Fruit fly (Drosophila melanogaster) whole organism, embryonic: Measurements from ENCODE around the gene CAH4.

ENCODE experiments used
- ATbp ChIP-seq: fragments of 200-800 bp; sonication (Bioruptor generic); optimal IDR thresholded peaks from 2 replicates; lab custom pipeline; 2017; ENCODE audit warnings: missing biosample characterization, mild to moderate bottlenecking, missing genetic modification characterization, missing genetic modification reagents
- Atf3 ChIP-seq: fragments of 200-800 bp; sonication (Bioruptor generic); optimal IDR thresholded peaks from 3 replicates; lab custom pipeline; 2016; ENCODE audit warnings: missing biosample characterization, missing genetic modification characterization
- Awh ChIP-seq: fragments of 200-800 bp; sonication (Bioruptor generic); IDR thresholded peaks from 2 replicates; pipeline ENCODE4, ENCODE4 v1.3.6; 2022; ENCODE audit warnings: missing biosample characterization, missing genetic modification characterization
- CG10654 ChIP-seq: fragments of 200-800 bp; sonication (Bioruptor generic); optimal IDR thresholded peaks from 2 replicates; lab custom pipeline; 2016; ENCODE audit warnings: missing biosample characterization, missing genetic modification characterization
- CG11696 ChIP-seq: fragments of 200-800 bp; sonication (Bioruptor generic); IDR thresholded peaks from 2 replicates; pipeline ENCODE4 v1.3.6; 2022; ENCODE audit warnings: missing biosample characterization, missing genetic modification characterization
- CG12769 ChIP-seq: fragments of 200-800 bp; sonication (Bioruptor generic); optimal IDR thresholded peaks from 2 replicates; lab custom pipeline; 2019; ENCODE audit warnings: missing biosample characterization, mild to moderate bottlenecking, missing genetic modification characterization, moderate library complexity
- CG12942 ChIP-seq: fragments of 200-800 bp; sonication (Bioruptor generic); optimal IDR thresholded peaks from 3 replicates; lab custom pipeline; 2016; ENCODE audit warnings: missing biosample characterization, missing genetic modification characterization
- CG13287 ChIP-seq: fragments of 200-800 bp; sonication (Bioruptor generic); IDR thresholded peaks from 2 replicates; pipeline ENCODE4 v1.3.6; 2022; ENCODE audit warnings: missing biosample characterization, missing genetic modification characterization; ENCODE audit not compliant: partially characterized antibody
- CG14965 ChIP-seq: fragments of 200-800 bp; sonication (Bioruptor generic); optimal IDR thresholded peaks from 2 replicates; lab custom pipeline; 2016; ENCODE audit warnings: missing biosample characterization, missing genetic modification characterization, borderline replicate concordance
- CG15073 ChIP-seq: fragments of 200-800 bp; sonication (Bioruptor generic); optimal IDR thresholded peaks from 2 replicates; lab custom pipeline; 2016; ENCODE audit warnings: missing biosample characterization, missing genetic modification characterization
- CG16813 ChIP-seq: fragments of 200-800 bp; sonication (Bioruptor generic); IDR thresholded peaks from 3 replicates; pipeline ENCODE4 v1.3.6; 2022; ENCODE audit warnings: missing biosample characterization, missing genetic modification characterization; ENCODE audit not compliant: partially characterized antibody
- CG16815 ChIP-seq: fragments of 200-800 bp; sonication (Bioruptor generic); optimal IDR thresholded peaks from 3 replicates; lab custom pipeline; 2017; ENCODE audit warnings: missing biosample characterization, mild to moderate bottlenecking, missing genetic modification characterization
- CG17385 ChIP-seq: fragments of 200-800 bp; sonication (Bioruptor generic); optimal IDR thresholded peaks from 3 replicates; lab custom pipeline; 2018; ENCODE audit warnings: missing biosample characterization, mild to moderate bottlenecking, missing genetic modification characterization
- CG17612 ChIP-seq: fragments of 200-800 bp; sonication (Bioruptor generic); IDR thresholded peaks from 2 replicates; pipeline ENCODE4 v1.3.6; 2022; ENCODE audit warnings: missing biosample characterization, missing genetic modification characterization
- CG2116 ChIP-seq: fragments of 200-800 bp; sonication (Bioruptor generic); optimal IDR thresholded peaks from 3 replicates; lab custom pipeline; 2018; ENCODE audit warnings: missing biosample characterization, mild to moderate bottlenecking, missing genetic modification characterization
- CG2202 ChIP-seq: fragments of 200-800 bp; sonication (Bioruptor generic); optimal IDR thresholded peaks from 2 replicates; lab custom pipeline; 2018; ENCODE audit warnings: missing biosample characterization, mild to moderate bottlenecking, missing genetic modification characterization
- CG2712 ChIP-seq: fragments of 200-800 bp; optimal IDR thresholded peaks from 3 replicates; lab custom pipeline; 2019; ENCODE audit warnings: missing biosample characterization, mild to moderate bottlenecking, missing genetic modification characterization, moderate library complexity
- CG3163 ChIP-seq: fragments of 200-800 bp; sonication (Bioruptor generic); optimal IDR thresholded peaks from 3 replicates; lab custom pipeline; 2016; ENCODE audit warnings: missing biosample characterization, missing genetic modification characterization
- CG34422 ChIP-seq: fragments of 200-800 bp; sonication (Bioruptor generic); IDR thresholded peaks from 3 replicates; pipeline ENCODE4 v1.3.6; 2022; ENCODE audit warnings: missing biosample characterization, missing genetic modification characterization
- CG42726 ChIP-seq: fragments of 200-800 bp; sonication (Bioruptor generic); IDR thresholded peaks from 2 replicates; pipeline ENCODE4 v1.3.6; 2022; ENCODE audit warnings: missing biosample characterization, missing genetic modification characterization; ENCODE audit not compliant: partially characterized antibody
- CG43689 ChIP-seq: fragments of 200-800 bp; sonication (Bioruptor generic); IDR thresholded peaks from 2 replicates; pipeline ENCODE4 v1.3.6; 2022; ENCODE audit warnings: missing biosample characterization, missing genetic modification characterization
- CG4707 ChIP-seq: fragments of 200-800 bp; sonication (Bioruptor generic); optimal IDR thresholded peaks from 2 replicates; lab custom pipeline; 2018; ENCODE audit warnings: missing biosample characterization, mild to moderate bottlenecking, missing genetic modification characterization, moderate library complexity
- CG4854 ChIP-seq: fragments of 200-800 bp; sonication (Bioruptor generic); optimal IDR thresholded peaks from 2 replicates; lab custom pipeline; 2016; ENCODE audit warnings: missing biosample characterization, missing genetic modification characterization, inconsistent platforms
- CG5180 ChIP-seq: fragments of 200-800 bp; sonication (Bioruptor generic); optimal IDR thresholded peaks from 3 replicates; lab custom pipeline; 2017; ENCODE audit warnings: missing biosample characterization, missing genetic modification characterization, mild to moderate bottlenecking, moderate library complexity, missing genetic modification reagents
- CG8089 ChIP-seq: fragments of 200-800 bp; sonication (Bioruptor generic); optimal IDR thresholded peaks from 3 replicates; lab custom pipeline; 2016; ENCODE audit warnings: missing biosample characterization, missing genetic modification characterization
- Hmx ChIP-seq: fragments of 200-800 bp; sonication (Bioruptor generic); optimal IDR thresholded peaks from 2 replicates; lab custom pipeline; 2016; ENCODE audit warnings: missing biosample characterization, missing genetic modification characterization
- Hr3 ChIP-seq: fragments of 200-800 bp; sonication (Bioruptor generic); optimal IDR thresholded peaks from 3 replicates; lab custom pipeline; 2016; ENCODE audit warnings: missing biosample characterization, missing genetic modification characterization
- Kr ChIP-seq: fragments of 200-800 bp; sonication (Bioruptor generic); optimal IDR thresholded peaks from 2 replicates; lab custom pipeline; 2017; ENCODE audit warnings: missing biosample characterization, mild to moderate bottlenecking, missing genetic modification characterization
- Mad ChIP-seq: fragments of 200-800 bp; sonication (Bioruptor generic); optimal IDR thresholded peaks from 2 replicates; lab custom pipeline; 2016; ENCODE audit warnings: missing biosample characterization, missing genetic modification characterization
- Opbp ChIP-seq: fragments of 200-800 bp; sonication (Bioruptor generic); IDR thresholded peaks from 3 replicates; pipeline ENCODE4 v1.3.6; 2022; ENCODE audit warnings: missing biosample characterization, missing genetic modification characterization; ENCODE audit not compliant: partially characterized antibody
- bsh ChIP-seq, 2 experiments: fragments of 200-800 bp; sonication (Bioruptor generic); optimal IDR thresholded peaks; 2 replicates each; lab custom pipeline; 2017 to 2018; ENCODE audit warnings: mild to moderate bottlenecking in 2 of 2, missing biosample characterization in 2 of 2, missing genetic modification characterization in 2 of 2, moderate library complexity in 1 of 2
- chm ChIP-seq: fragments of 200-800 bp; sonication (Bioruptor generic); IDR thresholded peaks from 2 replicates; pipeline ENCODE4 v1.3.6; 2022; ENCODE audit warnings: missing biosample characterization, missing genetic modification characterization
- ci ChIP-seq: fragments of 200-800 bp; sonication (Bioruptor generic); IDR thresholded peaks from 3 replicates; pipeline ENCODE4 v1.3.6; 2022; ENCODE audit warnings: missing biosample characterization, missing genetic modification characterization
- croc ChIP-seq: fragments of 200-800 bp; sonication (Bioruptor generic); conservative IDR thresholded peaks from 3 replicates; pipeline ENCODE4 v1.3.6; 2022; ENCODE audit warnings: missing biosample characterization, missing genetic modification characterization
- dimm ChIP-seq: fragments of 200-800 bp; sonication (Bioruptor generic); IDR thresholded peaks from 2 replicates; pipeline ENCODE4 v1.3.6; 2022; ENCODE audit warnings: missing biosample characterization, missing genetic modification characterization
- emc ChIP-seq: fragments of 200-800 bp; sonication (Bioruptor generic); optimal IDR thresholded peaks from 2 replicates; lab custom pipeline; 2016; ENCODE audit warnings: missing biosample characterization, missing genetic modification characterization
- exex ChIP-seq: fragments of 200-800 bp; sonication (Bioruptor generic); optimal IDR thresholded peaks from 4 replicates; lab custom pipeline; 2018; ENCODE audit warnings: missing biosample characterization, mild to moderate bottlenecking, missing genetic modification characterization, moderate library complexity
- insv ChIP-seq, 2 experiments: fragments of 200-800 bp; sonication (Bioruptor generic); optimal IDR thresholded peaks; 3 replicates each; lab custom pipeline; 2016 to 2018; ENCODE audit warnings: missing biosample characterization in 2 of 2, missing genetic modification characterization in 2 of 2
- kah ChIP-seq: fragments of 200-800 bp; sonication (Bioruptor generic); optimal IDR thresholded peaks from 2 replicates; lab custom pipeline; 2018; ENCODE audit warnings: missing biosample characterization, mild to moderate bottlenecking, missing genetic modification characterization
- psq ChIP-seq: fragments of 200-800 bp; sonication (Bioruptor generic); optimal IDR thresholded peaks from 2 replicates; lab custom pipeline; 2017; ENCODE audit warnings: missing biosample characterization, missing genetic modification characterization
- sens-2 ChIP-seq: fragments of 200-800 bp; sonication (Bioruptor generic); IDR thresholded peaks from 2 replicates; pipeline ENCODE4 v1.3.6; 2022; ENCODE audit warnings: missing biosample characterization, missing genetic modification characterization
- ssp ChIP-seq: fragments of 200-800 bp; sonication (Bioruptor generic); IDR thresholded peaks from 2 replicates; pipeline ENCODE4 v1.3.6; 2022; ENCODE audit warnings: missing biosample characterization, missing genetic modification characterization
- tio ChIP-seq: fragments of 200-800 bp; sonication (Bioruptor generic); optimal IDR thresholded peaks from 2 replicates; lab custom pipeline; 2017; ENCODE audit warnings: missing biosample characterization, missing genetic modification characterization, inconsistent platforms
- trem ChIP-seq: fragments of 200-800 bp; optimal IDR thresholded peaks from 3 replicates; lab custom pipeline; 2019; ENCODE audit warnings: missing biosample characterization, mild to moderate bottlenecking, missing genetic modification characterization, moderate library complexity
- tup ChIP-seq: fragments of 200-800 bp; sonication (Bioruptor generic); optimal IDR thresholded peaks from 2 replicates; lab custom pipeline; 2016; ENCODE audit warnings: missing biosample characterization, mild to moderate bottlenecking, missing genetic modification characterization, moderate library complexity
- tx ChIP-seq: fragments of 200-800 bp; sonication (Bioruptor generic); optimal IDR thresholded peaks from 2 replicates; lab custom pipeline; 2016; ENCODE audit warnings: missing biosample characterization, missing genetic modification characterization
- vnd ChIP-seq: fragments of 200-800 bp; sonication (Bioruptor generic); IDR thresholded peaks from 3 replicates; pipeline ENCODE4 v1.3.6; 2022; ENCODE audit warnings: missing biosample characterization, missing genetic modification characterization; ENCODE audit not compliant: partially characterized antibody
- z ChIP-seq: fragments of 200-800 bp; sonication (Bioruptor generic); IDR thresholded peaks from 3 replicates; pipeline ENCODE4 v1.3.6; 2022; ENCODE audit warnings: missing biosample characterization, missing genetic modification characterization

CAH4 gene

dm6 chr3R:24875939-24876842 is 18.8 kb upstream of the CAH4 start, which contains the start of gene CG3744 (continued):
- TF ChIP-seq croc (GFP tag; lab: Robert Waterston, UW) (peak; percentile 79), CG12769 (no peak), Mad (GFP tag; lab: Kevin White, UChicago) (peak; percentile 81), CG11696 (GFP tag; lab: Robert Waterston, UW) (peak; percentile 81), emc (peak; percentile 6), CG43689 (peak; percentile 82), tx (GFP tag; lab: Kevin White, UChicago) (peak; percentile 63), tio (no peak), CG4707 (GFP tag; lab: Kevin White, UChicago) (peak; percentile 11), ci (GFP tag; lab: Robert Waterston, UW) (peak; percentile 95), sens-2 (GFP tag; lab: Robert Waterston, UW) (peak; percentile 90), CG13287 (GFP tag; lab: Robert Waterston, UW) (peak; percentile 96), CG3163 (peak; percentile 27), tup (GFP tag; lab: Kevin White, UChicago) (peak; percentile 69), psq (GFP tag; lab: Kevin White, UChicago) (peak; percentile 70), chm (GFP tag; lab: Robert Waterston, UW) (peak; percentile 93), CG14965 (GFP tag; lab: Kevin White, UChicago) (no peak), vnd (GFP tag; lab: Robert Waterston, UW) (peak; percentile 94), insv (GFP tag; optimal IDR thresholded peaks at IDR 0.05; lab: Kevin White, UChicago) (peak in 1 of 2 experiments; percentile 67), Kr (GFP tag; lab: Kevin White, UChicago) (no peak), Awh (GFP tag; lab: Robert Waterston, UW) (peak; percentile 84), exex (tag; lab: Kevin White, UChicago) (no peak), CG2712 (tag; lab: Kevin White, UChicago) (peak; percentile 94), CG2116 (GFP tag; lab: Kevin White, UChicago) (peak; percentile 67), CG4854 (GFP tag; lab: Kevin White, UChicago) (no peak), CG16813 (GFP tag; lab: Robert Waterston, UW) (peak; percentile 96), CG34422 (GFP tag; lab: Robert Waterston, UW) (peak; percentile 94), Opbp (GFP tag; lab: Robert Waterston, UW) (peak; percentile 94), dimm (peak; percentile 87), CG5180 (no peak), CG17385 (peak; percentile 80), bsh (GFP tag; optimal IDR thresholded peaks at IDR 0.05; lab: Kevin White, UChicago) (peak; percentile 7 to 86), z (GFP tag; lab: Robert Waterston, UW) (peak; percentile 38; the same call in 1 of the 3 replicates), CG15073 (GFP tag; lab: Kevin White, UChicago) (peak; percentile 49), CG10654 (GFP tag; lab: Kevin White, UChicago) (peak; percentile 89), CG42726 (GFP tag; lab: Robert Waterston, UW) (peak; percentile 92), CG12942 (GFP tag; lab: Kevin White, UChicago) (peak; percentile 87), CG8089 (GFP tag; lab: Kevin White, UChicago) (peak; percentile 64), kah (GFP tag; lab: Kevin White, UChicago) (no peak), CG17612 (GFP tag; lab: Robert Waterston, UW) (peak; percentile 87), CG16815 (GFP tag; lab: Kevin White, UChicago) (peak; percentile 86), Atf3 (GFP tag; lab: Kevin White, UChicago) (peak; percentile 53), ssp (GFP tag; lab: Robert Waterston, UW) (peak; percentile 86), CG2202 (tag; lab: Kevin White, UChicago) (peak; percentile 57), Hr3 (GFP tag; lab: Kevin White, UChicago) (peak; percentile 92), ATbp (GFP tag; lab: Kevin White, UChicago) (no peak), Hmx (GFP tag; lab: Kevin White, UChicago) (no peak), trem (tag; lab: Kevin White, UChicago) (peak; percentile 84)
